Worm (Caenorhabditis elegans): ENCODE measurements around the gene lgc-9.

The lgc-9 gene

ce11 chrIV:3453346-3453745 is 37.9 kb downstream of the lgc-9 start, which contains the start of gene srz-23:
Gene srz-23 (plus strand): TSS chrIV:3453608.
- TF ChIP-seq drap-1 (GFP tag; optimal IDR thresholded peaks at IDR 0.05) (no peak), bed-3 (GFP tag; optimal IDR thresholded peaks at IDR 0.05) (no peak), ztf-11 (tag; optimal IDR thresholded peaks at IDR 0.05) (no peak), ceh-83 (GFP tag; optimal IDR thresholded peaks at IDR 0.05) (no peak), mls-2 (tag; optimal IDR thresholded peaks at IDR 0.05) (no peak), sptf-1 (tag; optimal IDR thresholded peaks at IDR 0.05) (no peak), nhr-2 (tag; optimal IDR thresholded peaks at IDR 0.05) (no peak), sem-2 (GFP tag; optimal IDR thresholded peaks at IDR 0.05) (no peak), elt-3 (tag; optimal IDR thresholded peaks at IDR 0.05) (no peak), mab-5 (tag; optimal IDR thresholded peaks at IDR 0.05) (no peak), flh-1 (GFP tag; optimal IDR thresholded peaks at IDR 0.05) (no peak), cnd-1 (tag; optimal IDR thresholded peaks at IDR 0.05) (no peak), snpc-4 (tag; optimal IDR thresholded peaks at IDR 0.05) (no peak), unc-62 (GFP tag; optimal IDR thresholded peaks at IDR 0.05) (no peak), elt-1 (tag; optimal IDR thresholded peaks at IDR 0.05; ENCODE audit: borderline replicate concordance, insufficient read depth) (no peak), ham-2 (GFP tag; optimal IDR thresholded peaks at IDR 0.05) (no peak), nhr-12 (tag; optimal IDR thresholded peaks at IDR 0.05) (no peak), ceh-39 (tag; optimal IDR thresholded peaks at IDR 0.05) (no peak), lsy-2 (tag; optimal IDR thresholded peaks at IDR 0.05) (no peak)

- TF ChIP-seq ham-2 (GFP tag; optimal IDR thresholded peaks at IDR 0.05): peak; percentile 71
Observed at ce11 chrIV:3455437-3455836, 40.0 kb downstream of the lgc-9 start.

ce11 chrIV:3463254-3463653 is 47.8 kb downstream of the lgc-9 start, which contains the start of gene F58E2.4:
Gene F58E2.4 (plus strand): TSS chrIV:3463387.
- TF ChIP-seq snpc-4 (tag; optimal IDR thresholded peaks at IDR 0.05) (no peak), lin-32 (GFP tag; optimal IDR thresholded peaks at IDR 0.05) (no peak), unc-62 (GFP tag; optimal IDR thresholded peaks at IDR 0.05) (no peak), unc-120 (tag; optimal IDR thresholded peaks at IDR 0.05; ENCODE audit: poor library complexity, severe bottlenecking) (no peak), mls-2 (tag; optimal IDR thresholded peaks at IDR 0.05) (no peak), tbx-8 (GFP tag; optimal IDR thresholded peaks at IDR 0.05) (no peak)

- TF ChIP-seq zip-8 (tag; optimal IDR thresholded peaks at IDR 0.05) (no peak), mls-2 (tag; optimal IDR thresholded peaks at IDR 0.05) (no peak), mep-1 (tag; optimal IDR thresholded peaks at IDR 0.05) (no peak), unc-39 (tag; optimal IDR thresholded peaks at IDR 0.05) (no peak), ceh-83 (GFP tag; optimal IDR thresholded peaks at IDR 0.05) (no peak), nhr-2 (tag; optimal IDR thresholded peaks at IDR 0.05) (no peak), unc-62 (GFP tag; optimal IDR thresholded peaks at IDR 0.05) (no peak), nhr-28 (tag; optimal IDR thresholded peaks at IDR 0.05) (no peak)
Observed at ce11 chrIV:3467128-3467527, 51.6 kb downstream of the lgc-9 start, which contains the start of gene F58E2.3. Gene F58E2.3 (plus strand): TSS chrIV:3467428.

ce11 chrIV:3467751-3468150 is 52.3 kb downstream of the lgc-9 start:
- TF ChIP-seq nhr-2 (tag; optimal IDR thresholded peaks at IDR 0.05) (no peak), ces-1 (GFP tag; optimal IDR thresholded peaks at IDR 0.05) (no peak), ceh-43 (GFP tag; optimal IDR thresholded peaks at IDR 0.05) (no peak), elt-3 (tag; optimal IDR thresholded peaks at IDR 0.05) (no peak), flh-1 (GFP tag; optimal IDR thresholded peaks at IDR 0.05) (no peak), ceh-39 (tag; optimal IDR thresholded peaks at IDR 0.05) (no peak), ceh-83 (GFP tag; optimal IDR thresholded peaks at IDR 0.05) (no peak), sem-2 (GFP tag; optimal IDR thresholded peaks at IDR 0.05) (no peak)

All from whole organism, mixed stage, embryonic.